Worm (Caenorhabditis elegans) whole organism, L2 larva: ENCODE measurements around the gene rpn-11.

Experiments
- ama-1 ChIP-seq: fragments of 150-350 bp; optimal IDR thresholded peaks from 2 replicates; lab custom pipeline; 2018; ENCODE audit warnings: inconsistent platforms
- blmp-1 ChIP-seq: sonication (generic microtip); optimal IDR thresholded peaks from 2 replicates; lab custom pipeline; 2017; ENCODE audit warnings: missing genetic modification characterization, mild to moderate bottlenecking, missing compliant biosample characterization, antibody characterized with exemption, moderate library complexity; ENCODE audit not compliant: insufficient read depth
- ceh-82 ChIP-seq: fragments of 150-350 bp; optimal IDR thresholded peaks from 2 replicates; lab custom pipeline; 2014; ENCODE audit warnings: missing biosample characterization, missing genetic modification characterization
- fos-1 ChIP-seq: fragments of 150-350 bp; optimal IDR thresholded peaks from 2 replicates; lab custom pipeline; 2014; ENCODE audit warnings: missing biosample characterization, missing genetic modification characterization
- lin-11 ChIP-seq: fragments of 150-350 bp; sonication (generic microtip); optimal IDR thresholded peaks from 2 replicates; lab custom pipeline; 2014; ENCODE audit warnings: missing biosample characterization, missing genetic modification characterization, inconsistent platforms, mixed read lengths
- lin-13 ChIP-seq: fragments of 150-350 bp; optimal IDR thresholded peaks from 2 replicates; lab custom pipeline; 2014; ENCODE audit warnings: missing biosample characterization, missing genetic modification reagents, missing genetic modification characterization
- nhr-10 ChIP-seq: sonication (generic microtip); optimal IDR thresholded peaks from 2 replicates; lab custom pipeline; 2017; ENCODE audit warnings: missing biosample characterization, missing genetic modification characterization
- peb-1 ChIP-seq: fragments of 150-350 bp; optimal IDR thresholded peaks from 2 replicates; lab custom pipeline; 2014; ENCODE audit warnings: missing biosample characterization, missing genetic modification characterization
- sem-4 ChIP-seq: fragments of 150-350 bp; optimal IDR thresholded peaks from 2 replicates; lab custom pipeline; 2014; ENCODE audit warnings: missing biosample characterization, missing genetic modification reagents, missing genetic modification characterization
- skn-1 ChIP-seq: sonication (generic microtip); optimal IDR thresholded peaks from 2 replicates; lab custom pipeline; 2017; ENCODE audit warnings: missing biosample characterization, missing genetic modification characterization
- snpc-4 ChIP-seq: fragments of 150-350 bp; optimal IDR thresholded peaks from 2 replicates; lab custom pipeline; 2014; ENCODE audit warnings: missing biosample characterization, missing genetic modification characterization
- unc-39 ChIP-seq: fragments of 150-350 bp; optimal IDR thresholded peaks from 2 replicates; lab custom pipeline; 2014; ENCODE audit warnings: missing biosample characterization, missing genetic modification characterization
- unc-62 ChIP-seq: fragments of 150-350 bp; optimal IDR thresholded peaks from 2 replicates; lab custom pipeline; 2014; ENCODE audit warnings: missing biosample characterization, missing genetic modification reagents, missing genetic modification characterization
- ztf-11 ChIP-seq: sonication (generic microtip); optimal IDR thresholded peaks from 2 replicates; lab custom pipeline; 2017; ENCODE audit warnings: missing biosample characterization, missing genetic modification characterization

DNA sequence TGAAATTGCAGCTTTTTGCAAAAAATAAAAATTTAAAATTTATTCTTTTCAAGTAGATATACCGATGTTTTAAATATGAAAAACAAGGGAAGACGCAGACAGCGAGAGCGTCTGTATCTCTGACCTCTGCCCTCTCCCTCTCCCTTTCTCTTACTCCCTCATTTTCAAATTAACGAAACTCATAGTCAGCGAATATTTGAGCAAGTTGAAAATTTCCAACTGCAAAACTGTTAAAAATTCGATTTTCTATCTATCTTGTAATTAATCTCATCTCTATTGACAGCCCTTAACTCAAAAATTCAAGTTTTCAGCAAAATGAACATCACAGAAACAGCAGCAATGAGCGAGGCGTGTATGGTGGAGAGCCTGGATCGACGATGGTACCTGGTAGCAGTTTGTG lies 38.4 kb upstream of the rpn-11 start, which contains the start of gene R11F4.2:
- TF ChIP-seq ama-1 (lab: Kevin White, UChicago) = no peak
- no peak for TF ChIP-seq peb-1 (tag; lab: Kevin White, UChicago)
- no peak for TF ChIP-seq snpc-4 (tag; lab: Kevin White, UChicago)
- no peak for TF ChIP-seq nhr-10 (tag; lab: Kevin White, UChicago)
- no peak for TF ChIP-seq blmp-1 (tag; lab: Kevin White, UChicago)
- no peak for TF ChIP-seq fos-1 (tag; lab: Kevin White, UChicago)
- no peak for TF ChIP-seq ceh-82 (tag; lab: Kevin White, UChicago)
- no peak for TF ChIP-seq lin-11 (tag; lab: Kevin White, UChicago)
- TF ChIP-seq skn-1 (tag; lab: Kevin White, UChicago) = no peak
- no peak for TF ChIP-seq unc-62
- TF ChIP-seq unc-39 (tag; lab: Kevin White, UChicago) = no peak
- TF ChIP-seq ztf-11 (tag; lab: Kevin White, UChicago) = no peak
- no peak for TF ChIP-seq sem-4 (tag; lab: Kevin White, UChicago)
- no peak for TF ChIP-seq lin-13
